Worm (Caenorhabditis elegans) whole organism, mixed stage, embryonic: ENCODE measurements around the gene T28A8.2.

ENCODE experiments used
- M03D4.4 ChIP-seq: sonication (generic microtip); optimal IDR thresholded peaks from 2 replicates; lab custom pipeline; 2017; ENCODE audit warnings: mild to moderate bottlenecking, missing genetic modification characterization, missing compliant biosample characterization
- bed-3 ChIP-seq: fragments of 200-800 bp; sonication (Bioruptor generic); optimal IDR thresholded peaks from 3 replicates; lab custom pipeline; 2018; ENCODE audit warnings: mild to moderate bottlenecking, missing genetic modification characterization, moderate library complexity, missing compliant biosample characterization
- blmp-1 ChIP-seq: fragments of 150-350 bp; optimal IDR thresholded peaks from 2 replicates; lab custom pipeline; 2014; ENCODE audit warnings: missing biosample characterization, missing genetic modification characterization
- ceh-39 ChIP-seq: fragments of 150-350 bp; optimal IDR thresholded peaks from 2 replicates; lab custom pipeline; 2014; ENCODE audit warnings: missing biosample characterization, missing genetic modification characterization
- ceh-43 ChIP-seq: fragments of 200-800 bp; sonication (Bioruptor generic); optimal IDR thresholded peaks from 2 replicates; lab custom pipeline; 2018; ENCODE audit warnings: mild to moderate bottlenecking, missing genetic modification characterization, moderate library complexity, missing compliant biosample characterization
- ceh-83 ChIP-seq: fragments of 200-800 bp; sonication (Bioruptor generic); optimal IDR thresholded peaks from 2 replicates; lab custom pipeline; 2018; ENCODE audit warnings: mild to moderate bottlenecking, missing genetic modification characterization, missing compliant biosample characterization
- ces-1 ChIP-seq: fragments of 150-350 bp; optimal IDR thresholded peaks from 2 replicates; lab custom pipeline; 2014; ENCODE audit warnings: missing biosample characterization, missing genetic modification reagents, missing genetic modification characterization
- cnd-1 ChIP-seq: fragments of 200-800 bp; sonication (Bioruptor generic); optimal IDR thresholded peaks from 2 replicates; lab custom pipeline; 2018; ENCODE audit warnings: mild to moderate bottlenecking, missing genetic modification characterization, missing compliant biosample characterization
- elt-1 ChIP-seq: sonication (generic microtip); optimal IDR thresholded peaks from 2 replicates; lab custom pipeline; 2017; ENCODE audit warnings: missing genetic modification characterization, mild to moderate bottlenecking, missing compliant biosample characterization, antibody characterized with exemption, moderate library complexity, borderline replicate concordance; ENCODE audit not compliant: insufficient read depth
- elt-3 ChIP-seq: fragments of 150-350 bp; optimal IDR thresholded peaks from 2 replicates; lab custom pipeline; 2014; ENCODE audit warnings: missing biosample characterization, missing genetic modification characterization
- flh-1 ChIP-seq: fragments of 200-800 bp; sonication (Bioruptor generic); optimal IDR thresholded peaks from 2 replicates; lab custom pipeline; 2018; ENCODE audit warnings: mild to moderate bottlenecking, missing genetic modification characterization, moderate library complexity, missing compliant biosample characterization
- ham-2 ChIP-seq: fragments of 200-800 bp; sonication (Bioruptor generic); optimal IDR thresholded peaks from 2 replicates; lab custom pipeline; 2018; ENCODE audit warnings: mild to moderate bottlenecking, missing genetic modification characterization, missing compliant biosample characterization
- hlh-1 ChIP-seq: fragments of 150-350 bp; optimal IDR thresholded peaks from 2 replicates; lab custom pipeline; 2014; ENCODE audit warnings: missing biosample characterization, missing genetic modification reagents, missing genetic modification characterization
- lin-13 ChIP-seq: fragments of 150-350 bp; optimal IDR thresholded peaks from 2 replicates; lab custom pipeline; 2014; ENCODE audit warnings: missing biosample characterization, missing genetic modification characterization
- lsy-2 ChIP-seq: fragments of 150-350 bp; optimal IDR thresholded peaks from 2 replicates; lab custom pipeline; 2014; ENCODE audit warnings: missing biosample characterization, missing genetic modification characterization
- mab-5 ChIP-seq: fragments of 150-350 bp; optimal IDR thresholded peaks from 2 replicates; lab custom pipeline; 2014; ENCODE audit warnings: missing biosample characterization, missing genetic modification characterization
- mls-2 ChIP-seq: sonication (generic microtip); optimal IDR thresholded peaks from 2 replicates; lab custom pipeline; 2016; ENCODE audit warnings: mild to moderate bottlenecking, missing genetic modification characterization, moderate library complexity, missing compliant biosample characterization
- nhr-12 ChIP-seq: fragments of 150-350 bp; optimal IDR thresholded peaks from 2 replicates; lab custom pipeline; 2014; ENCODE audit warnings: missing biosample characterization, missing genetic modification characterization
- nhr-76 ChIP-seq: sonication (generic microtip); optimal IDR thresholded peaks from 2 replicates; lab custom pipeline; 2017; ENCODE audit warnings: missing biosample characterization, missing genetic modification characterization
- pha-4 ChIP-seq: fragments of 150-350 bp; optimal IDR thresholded peaks from 2 replicates; lab custom pipeline; 2018; ENCODE audit warnings: missing biosample characterization, missing genetic modification reagents, missing genetic modification characterization
- snpc-4 ChIP-seq: fragments of 150-350 bp; optimal IDR thresholded peaks from 2 replicates; lab custom pipeline; 2014; ENCODE audit warnings: missing biosample characterization, missing genetic modification characterization
- tbx-8 ChIP-seq: fragments of 200-800 bp; sonication (Bioruptor generic); optimal IDR thresholded peaks from 2 replicates; lab custom pipeline; 2018; ENCODE audit warnings: mild to moderate bottlenecking, missing genetic modification characterization, moderate library complexity, missing compliant biosample characterization
- unc-39 ChIP-seq: fragments of 150-350 bp; optimal IDR thresholded peaks from 2 replicates; lab custom pipeline; 2014; ENCODE audit warnings: missing biosample characterization, missing genetic modification characterization
- unc-62 ChIP-seq: fragments of 150-350 bp; optimal IDR thresholded peaks from 2 replicates; lab custom pipeline; 2014; ENCODE audit warnings: missing biosample characterization, missing genetic modification reagents, missing genetic modification characterization
- ztf-11 ChIP-seq: fragments of 150-350 bp; optimal IDR thresholded peaks from 2 replicates; lab custom pipeline; 2014; ENCODE audit warnings: missing biosample characterization, missing genetic modification characterization

T28A8.2 gene

DNA sequence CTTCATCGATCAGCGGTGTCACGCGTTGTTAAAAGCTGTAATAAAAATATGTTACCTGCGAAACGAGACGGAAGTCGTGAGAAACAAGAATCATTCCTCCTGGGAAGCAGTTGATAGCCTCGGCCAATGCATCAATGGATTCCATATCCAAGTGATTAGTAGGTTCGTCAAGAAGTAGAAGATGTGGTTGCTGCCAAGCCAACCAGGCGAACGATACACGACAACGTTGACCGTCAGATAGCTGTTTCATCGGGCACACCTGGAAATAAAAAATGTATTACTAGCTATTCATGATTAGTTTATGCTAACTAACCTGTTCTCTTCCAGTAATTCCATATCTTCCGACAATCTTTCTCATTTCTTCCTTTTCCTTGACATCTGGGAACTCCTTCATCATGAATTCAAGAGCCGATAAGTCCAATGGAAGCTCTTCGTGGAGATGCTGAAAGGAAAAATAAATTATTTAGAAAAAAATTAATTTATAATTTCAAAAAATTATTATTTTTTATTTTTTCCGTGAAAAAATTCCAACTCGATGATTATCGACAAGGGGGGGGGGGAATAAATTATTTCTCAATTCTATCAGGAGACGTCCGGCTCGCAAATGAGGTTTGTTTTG lies 36.4 kb downstream of the T28A8.2 start, which contains the start of gene tag-164:
tag-164 (plus strand) TSS at position 569 of the 619 bp plus-strand sequence.
- no peak for TF ChIP-seq lin-13 (tag; lab: Kevin White, UChicago)
- no peak for TF ChIP-seq ces-1 (GFP tag; lab: Kevin White, UChicago)
- TF ChIP-seq pha-4 (tag; lab: Kevin White, UChicago): no peak
- no peak for TF ChIP-seq snpc-4
- no peak for TF ChIP-seq nhr-12 (tag; lab: Kevin White, UChicago)
- no peak for TF ChIP-seq ceh-39
- no peak for TF ChIP-seq blmp-1 (tag; lab: Kevin White, UChicago)
- TF ChIP-seq unc-62 (GFP tag; lab: Kevin White, UChicago): no peak
- TF ChIP-seq unc-39 (tag; lab: Kevin White, UChicago): no peak
- TF ChIP-seq ztf-11: no peak
- no peak for TF ChIP-seq ceh-83 (GFP tag; lab: Kevin White, UChicago)
- no peak for TF ChIP-seq ceh-43 (GFP tag; lab: Kevin White, UChicago)
- TF ChIP-seq nhr-76 (tag; lab: Kevin White, UChicago): no peak
- no peak for TF ChIP-seq bed-3 (GFP tag; lab: Kevin White, UChicago)

DNA sequence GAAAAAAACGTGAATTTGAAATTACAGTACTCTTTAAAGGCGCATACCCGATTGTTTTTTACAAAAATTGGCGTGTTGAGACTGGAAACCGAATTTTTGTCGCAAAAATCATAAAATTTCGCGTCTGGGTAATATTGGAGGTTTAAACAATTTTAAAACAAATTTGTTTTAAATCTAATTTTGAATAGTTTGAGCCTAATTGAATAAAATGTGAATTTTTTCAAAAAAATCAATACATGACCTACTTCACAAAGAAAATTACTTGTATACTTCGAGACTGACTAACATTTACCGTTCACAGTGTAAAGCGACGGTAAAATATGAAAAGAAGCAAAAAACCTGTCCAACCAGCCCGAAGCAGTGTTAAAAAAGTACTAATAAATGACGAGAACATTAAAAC lies 38.2 kb downstream of the T28A8.2 start:
- TF ChIP-seq mls-2 (tag; lab: Kevin White, UChicago): no peak
- TF ChIP-seq cnd-1 (tag; lab: Kevin White, UChicago): no peak
- no peak for TF ChIP-seq snpc-4
- TF ChIP-seq ceh-83 (GFP tag; lab: Kevin White, UChicago): no peak
- TF ChIP-seq tbx-8 (GFP tag; lab: Kevin White, UChicago): no peak
- TF ChIP-seq lsy-2 (tag; lab: Kevin White, UChicago): no peak
- TF ChIP-seq elt-1 (tag; lab: Kevin White, UChicago): no peak
- no peak for TF ChIP-seq unc-62 (GFP tag; lab: Kevin White, UChicago)
- TF ChIP-seq ceh-43 (GFP tag; lab: Kevin White, UChicago): no peak
- no peak for TF ChIP-seq pha-4 (tag; lab: Kevin White, UChicago)
- TF ChIP-seq ham-2 (GFP tag; lab: Kevin White, UChicago): no peak
- no peak for TF ChIP-seq flh-1 (GFP tag; lab: Kevin White, UChicago)
- TF ChIP-seq hlh-1: no peak

DNA sequence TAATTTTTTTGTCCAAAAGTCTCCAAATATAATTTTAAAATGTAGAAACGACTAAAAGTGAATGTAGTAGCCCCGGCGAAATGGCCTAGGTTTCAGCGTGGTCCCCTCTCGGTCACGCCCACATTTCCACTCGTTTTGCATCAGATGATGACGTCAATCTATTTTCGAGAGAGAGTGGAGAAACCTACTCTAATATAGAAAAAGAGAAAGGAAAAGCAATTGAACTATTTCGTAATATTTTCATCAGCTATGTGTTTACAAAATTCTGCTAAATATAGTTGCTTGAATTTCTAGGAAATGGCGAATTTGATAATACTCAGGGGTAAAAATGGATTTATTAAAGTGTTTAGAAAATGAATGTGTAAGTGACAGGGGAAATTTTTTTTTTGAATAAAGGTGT lies 39.7 kb downstream of the T28A8.2 start:
- peak; percentile 26 for TF ChIP-seq ces-1 (GFP tag; lab: Kevin White, UChicago)
- no peak for TF ChIP-seq pha-4 (tag; lab: Kevin White, UChicago)

DNA sequence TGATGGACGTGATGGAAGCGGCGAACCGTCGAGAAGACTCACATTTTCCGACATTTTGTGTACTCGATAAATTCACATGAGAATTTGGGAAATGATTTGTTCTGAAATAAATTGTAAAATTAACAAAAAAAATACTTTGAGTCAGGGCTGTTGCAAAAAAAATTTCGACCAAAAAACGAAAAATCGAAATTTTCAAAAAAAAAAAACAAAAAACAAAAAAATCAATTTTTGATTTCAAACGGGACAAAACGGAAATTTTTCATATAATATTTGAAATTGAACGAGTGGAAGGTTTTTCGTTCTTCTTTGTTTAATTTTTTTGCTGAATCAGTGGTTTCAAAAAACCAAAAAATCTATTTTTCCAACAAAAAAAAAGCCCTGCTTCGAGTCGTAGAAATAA lies 40.3 kb downstream of the T28A8.2 start, which contains the start of gene cua-1:
cua-1 (minus strand) TSS at position 101 of the 400 bp plus-strand sequence.
- TF ChIP-seq M03D4.4 (tag; lab: Kevin White, UChicago): no peak
- no peak for TF ChIP-seq ceh-83 (GFP tag; lab: Kevin White, UChicago)
- TF ChIP-seq nhr-12 (tag; lab: Kevin White, UChicago): no peak
- TF ChIP-seq bed-3 (GFP tag; lab: Kevin White, UChicago): no peak
- TF ChIP-seq flh-1 (GFP tag; lab: Kevin White, UChicago): no peak
- TF ChIP-seq elt-3 (tag; lab: Kevin White, UChicago): no peak
- TF ChIP-seq ceh-43 (GFP tag; lab: Kevin White, UChicago): no peak
- no peak for TF ChIP-seq mab-5 (tag; lab: Kevin White, UChicago)
- TF ChIP-seq lin-13 (tag; lab: Kevin White, UChicago): no peak
- TF ChIP-seq cnd-1 (tag; lab: Kevin White, UChicago): no peak

DNA sequence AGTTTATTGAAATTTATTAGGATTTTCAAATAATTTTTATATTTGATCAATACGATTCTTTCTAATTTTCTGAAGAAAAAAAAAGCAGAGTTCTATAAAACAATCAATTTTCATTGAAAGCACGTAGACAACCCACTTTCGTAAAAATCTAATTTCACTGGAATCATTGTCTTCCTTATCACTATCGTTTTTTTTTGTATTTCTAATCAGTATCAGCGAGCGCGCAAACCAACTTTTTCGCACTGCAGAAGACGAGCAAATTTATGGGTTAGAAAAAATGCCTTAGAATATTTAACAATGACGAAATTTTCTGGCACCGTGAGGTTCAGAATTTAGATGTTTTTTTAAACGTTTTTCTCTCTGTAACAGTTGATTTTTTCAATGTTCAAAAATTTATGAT lies 42.6 kb downstream of the T28A8.2 start:
- no peak for TF ChIP-seq mls-2 (tag; lab: Kevin White, UChicago)
- no peak for TF ChIP-seq tbx-8 (GFP tag; lab: Kevin White, UChicago)
- TF ChIP-seq ces-1 (GFP tag; lab: Kevin White, UChicago): no peak
- TF ChIP-seq, all 35 proteins: peak for 0
